Fruit fly (Drosophila melanogaster) whole organism, embryonic: ENCODE data around the gene ast.

ENCODE experiments used
- Atf-2 ChIP-seq: fragments of 200-800 bp; sonication (Bioruptor generic); optimal IDR thresholded peaks from 2 replicates; lab custom pipeline; 2016; ENCODE audit warnings: missing biosample characterization, missing genetic modification characterization
- B-H1 ChIP-seq: fragments of 200-800 bp; sonication (Bioruptor generic); IDR thresholded peaks from 3 replicates; pipeline ENCODE4 v1.3.6; 2022; ENCODE audit warnings: missing biosample characterization, missing genetic modification characterization
- B-H2 ChIP-seq: fragments of 200-800 bp; sonication (Bioruptor generic); optimal IDR thresholded peaks from 2 replicates; lab custom pipeline; 2018; ENCODE audit warnings: missing biosample characterization, mild to moderate bottlenecking, missing genetic modification characterization
- CG10274 ChIP-seq: fragments of 200-800 bp; sonication (Bioruptor generic); optimal IDR thresholded peaks from 3 replicates; lab custom pipeline; 2017; ENCODE audit warnings: missing biosample characterization, mild to moderate bottlenecking, missing genetic modification characterization
- CG10431 ChIP-seq: fragments of 200-800 bp; sonication (Bioruptor generic); optimal IDR thresholded peaks from 3 replicates; lab custom pipeline; 2018; ENCODE audit warnings: missing biosample characterization, mild to moderate bottlenecking, missing genetic modification characterization
- CG14050 ChIP-seq: fragments of 200-800 bp; sonication (Bioruptor generic); IDR thresholded peaks from 3 replicates; pipeline ENCODE4 v1.3.6; 2022; ENCODE audit warnings: missing biosample characterization, missing genetic modification characterization
- CG1647 ChIP-seq: fragments of 200-800 bp; sonication (Bioruptor generic); optimal IDR thresholded peaks from 3 replicates; lab custom pipeline; 2016; ENCODE audit warnings: missing biosample characterization, missing genetic modification characterization
- CG17385 ChIP-seq: fragments of 200-800 bp; sonication (Bioruptor generic); optimal IDR thresholded peaks from 3 replicates; lab custom pipeline; 2018; ENCODE audit warnings: missing biosample characterization, mild to moderate bottlenecking, missing genetic modification characterization
- CG3281 ChIP-seq: fragments of 200-800 bp; sonication (Bioruptor generic); optimal IDR thresholded peaks from 3 replicates; lab custom pipeline; 2017; ENCODE audit warnings: missing biosample characterization, mild to moderate bottlenecking, missing genetic modification characterization
- CG4617 ChIP-seq: fragments of 200-800 bp; sonication (Bioruptor generic); optimal IDR thresholded peaks from 3 replicates; lab custom pipeline; 2016; ENCODE audit warnings: missing biosample characterization, missing genetic modification characterization, borderline replicate concordance
- CG4820 ChIP-seq: fragments of 200-800 bp; sonication (Bioruptor generic); optimal IDR thresholded peaks from 3 replicates; lab custom pipeline; 2016; ENCODE audit warnings: missing biosample characterization, missing genetic modification characterization
- CG5953 ChIP-seq: fragments of 200-800 bp; sonication (Bioruptor generic); IDR thresholded peaks from 2 replicates; pipeline ENCODE4 v1.3.6; 2022; ENCODE audit warnings: missing biosample characterization, missing genetic modification characterization
- CG7372 ChIP-seq: fragments of 200-800 bp; sonication (Bioruptor generic); IDR thresholded peaks from 2 replicates; pipeline ENCODE4 v1.3.6; 2022; ENCODE audit warnings: missing biosample characterization, missing genetic modification characterization
- CG7556 ChIP-seq: fragments of 200-800 bp; sonication (Bioruptor generic); optimal IDR thresholded peaks from 2 replicates; lab custom pipeline; 2017; ENCODE audit warnings: missing biosample characterization, mild to moderate bottlenecking, missing genetic modification characterization
- CG8290 ChIP-seq, 3 experiments: fragments of 200-800 bp; sonication (Bioruptor generic); optimal IDR thresholded peaks; 2 replicates each; lab custom pipeline; 2016 to 2019; ENCODE audit warnings: missing biosample characterization in 3 of 3, missing genetic modification characterization in 3 of 3, mild to moderate bottlenecking in 2 of 3, moderate library complexity in 1 of 3
- CG9797 ChIP-seq: fragments of 200-800 bp; sonication (Bioruptor generic); optimal IDR thresholded peaks from 3 replicates; lab custom pipeline; 2018; ENCODE audit warnings: missing biosample characterization, mild to moderate bottlenecking, missing genetic modification characterization
- CHES-1-like ChIP-seq: fragments of 200-800 bp; sonication (Bioruptor generic); optimal IDR thresholded peaks from 2 replicates; lab custom pipeline; 2016; ENCODE audit warnings: missing biosample characterization, missing genetic modification characterization
- Dll ChIP-seq: fragments of 200-800 bp; sonication (Bioruptor generic); IDR thresholded peaks from 4 replicates; pipeline ENCODE4 v1.3.6; 2022; ENCODE audit warnings: missing biosample characterization, missing genetic modification characterization; ENCODE audit not compliant: partially characterized antibody
- E2f2 ChIP-seq: fragments of 200-800 bp; sonication (Bioruptor generic); IDR thresholded peaks from 2 replicates; pipeline ENCODE4 v1.3.6; 2022; ENCODE audit warnings: missing biosample characterization, missing genetic modification characterization
- ERR ChIP-seq: fragments of 200-800 bp; sonication (Bioruptor generic); optimal IDR thresholded peaks from 2 replicates; lab custom pipeline; 2016; ENCODE audit warnings: missing biosample characterization, missing genetic modification characterization
- Fer2 ChIP-seq: fragments of 200-800 bp; sonication (Bioruptor generic); optimal IDR thresholded peaks from 2 replicates; lab custom pipeline; 2018; ENCODE audit warnings: missing biosample characterization, mild to moderate bottlenecking, missing genetic modification characterization, moderate library complexity
- HLHmδ ChIP-seq: fragments of 200-800 bp; sonication (Bioruptor generic); optimal IDR thresholded peaks from 2 replicates; lab custom pipeline; 2018; ENCODE audit warnings: missing biosample characterization, mild to moderate bottlenecking, missing genetic modification characterization, moderate library complexity
- HmgZ ChIP-seq: fragments of 200-800 bp; sonication (Bioruptor generic); optimal IDR thresholded peaks from 2 replicates; lab custom pipeline; 2018; ENCODE audit warnings: missing biosample characterization, mild to moderate bottlenecking, missing genetic modification characterization
- Hr78 ChIP-seq, 2 experiments: fragments of 200-800 bp in 1 of 2; fragments of >200 bp in 1 of 2; sonication (Bioruptor generic) in 1 of 2; optimal IDR thresholded peaks; 2 replicates each; lab custom pipeline; 2017 to 2019; ENCODE audit warnings: missing biosample characterization in 2 of 2, missing genetic modification characterization in 2 of 2, mild to moderate bottlenecking in 1 of 2, moderate library complexity in 1 of 2
- Lhr ChIP-seq: fragments of 200-800 bp; sonication (Bioruptor generic); optimal IDR thresholded peaks from 3 replicates; lab custom pipeline; 2017; ENCODE audit warnings: mild to moderate bottlenecking, missing biosample characterization, missing genetic modification reagents, missing genetic modification characterization
- MESR4 ChIP-seq: fragments of 200-800 bp; sonication (Bioruptor generic); optimal IDR thresholded peaks from 2 replicates; lab custom pipeline; 2018; ENCODE audit warnings: missing biosample characterization, mild to moderate bottlenecking, missing genetic modification characterization, moderate library complexity
- Myb ChIP-seq: fragments of 200-800 bp; sonication (Bioruptor generic); optimal IDR thresholded peaks from 2 replicates; lab custom pipeline; 2016; ENCODE audit warnings: missing biosample characterization, missing genetic modification characterization
- Pdp1 ChIP-seq, 2 experiments: fragments of 200-800 bp; sonication (Bioruptor generic); optimal IDR thresholded peaks; 3 replicates each; lab custom pipeline; 2016; ENCODE audit warnings: missing biosample characterization in 2 of 2, missing genetic modification characterization in 2 of 2, mild to moderate bottlenecking in 1 of 2, moderate library complexity in 1 of 2
- Ptx1 ChIP-seq: fragments of 200-800 bp; sonication (Bioruptor generic); IDR thresholded peaks from 2 replicates; pipeline ENCODE4 v1.3.6; 2022; ENCODE audit warnings: missing biosample characterization, missing genetic modification characterization
- YL-1 ChIP-seq: fragments of 200-800 bp; sonication (Bioruptor generic); optimal IDR thresholded peaks from 3 replicates; lab custom pipeline; 2017; ENCODE audit warnings: missing biosample characterization, mild to moderate bottlenecking, missing genetic modification characterization
- abd-A ChIP-seq: fragments of 200-800 bp; sonication (Bioruptor generic); optimal IDR thresholded peaks from 3 replicates; lab custom pipeline; 2019; ENCODE audit warnings: missing biosample characterization, mild to moderate bottlenecking, missing genetic modification characterization, moderate library complexity
- ara ChIP-seq: fragments of 200-800 bp; sonication (Bioruptor generic); IDR thresholded peaks from 2 replicates; pipeline ENCODE4 v1.3.6; 2022; ENCODE audit warnings: missing biosample characterization, missing genetic modification characterization
- bsh ChIP-seq, 2 experiments: fragments of 200-800 bp; sonication (Bioruptor generic); optimal IDR thresholded peaks; 2 replicates each; lab custom pipeline; 2017 to 2018; ENCODE audit warnings: mild to moderate bottlenecking in 2 of 2, missing biosample characterization in 2 of 2, missing genetic modification characterization in 2 of 2, moderate library complexity in 1 of 2
- ewg ChIP-seq: fragments of 200-800 bp; sonication (Bioruptor generic); optimal IDR thresholded peaks from 3 replicates; lab custom pipeline; 2017; ENCODE audit warnings: mild to moderate bottlenecking, missing biosample characterization, missing genetic modification reagents, missing genetic modification characterization
- ftz-f1 ChIP-seq: fragments of 200-800 bp; sonication (Bioruptor generic); optimal IDR thresholded peaks from 2 replicates; lab custom pipeline; 2016; ENCODE audit warnings: missing biosample characterization, missing genetic modification characterization
- fu2 ChIP-seq: fragments of 200-800 bp; sonication (Bioruptor generic); optimal IDR thresholded peaks from 2 replicates; lab custom pipeline; 2016; ENCODE audit warnings: missing biosample characterization, missing genetic modification characterization
- gfzf ChIP-seq: fragments of 200-800 bp; sonication (Bioruptor generic); optimal IDR thresholded peaks from 2 replicates; lab custom pipeline; 2016; ENCODE audit warnings: missing biosample characterization, mild to moderate bottlenecking, missing genetic modification characterization, moderate library complexity
- jigr1 ChIP-seq: fragments of 200-800 bp; sonication (Bioruptor generic); IDR thresholded peaks from 3 replicates; pipeline ENCODE4 v1.3.6; 2022; ENCODE audit warnings: missing biosample characterization, missing genetic modification characterization
- lab ChIP-seq: fragments of 200-800 bp; sonication (Bioruptor generic); optimal IDR thresholded peaks from 3 replicates; lab custom pipeline; 2017; ENCODE audit warnings: missing biosample characterization, missing genetic modification characterization, mild to moderate bottlenecking, moderate library complexity, missing genetic modification reagents
- luna ChIP-seq: fragments of 200-800 bp; sonication (Bioruptor generic); optimal IDR thresholded peaks from 2 replicates; lab custom pipeline; 2016; ENCODE audit warnings: missing biosample characterization, missing genetic modification characterization
- nmo ChIP-seq: fragments of 200-800 bp; sonication (Bioruptor generic); optimal IDR thresholded peaks from 2 replicates; lab custom pipeline; 2018; ENCODE audit warnings: missing biosample characterization, mild to moderate bottlenecking, missing genetic modification characterization, moderate library complexity
- nom ChIP-seq: fragments of 200-800 bp; sonication (Bioruptor generic); optimal IDR thresholded peaks from 2 replicates; lab custom pipeline; 2017; ENCODE audit warnings: missing biosample characterization, missing genetic modification characterization, mild to moderate bottlenecking, moderate library complexity, missing genetic modification reagents
- psq ChIP-seq: fragments of 200-800 bp; sonication (Bioruptor generic); optimal IDR thresholded peaks from 2 replicates; lab custom pipeline; 2017; ENCODE audit warnings: missing biosample characterization, missing genetic modification characterization
- pum ChIP-seq: fragments of 200-800 bp; sonication (Bioruptor generic); optimal IDR thresholded peaks from 2 replicates; lab custom pipeline; 2016; ENCODE audit warnings: missing biosample characterization, missing genetic modification characterization
- pzg ChIP-seq: fragments of 200-800 bp; sonication (Bioruptor generic); optimal IDR thresholded peaks from 3 replicates; lab custom pipeline; 2018; ENCODE audit warnings: missing biosample characterization, mild to moderate bottlenecking, missing genetic modification characterization, moderate library complexity
- stwl ChIP-seq: fragments of 200-800 bp; sonication (Bioruptor generic); optimal IDR thresholded peaks from 3 replicates; lab custom pipeline; 2018; ENCODE audit warnings: missing biosample characterization, mild to moderate bottlenecking, missing genetic modification characterization, moderate library complexity
- sug ChIP-seq: fragments of 200-800 bp; optimal IDR thresholded peaks from 2 replicates; lab custom pipeline; 2019; ENCODE audit warnings: missing biosample characterization, mild to moderate bottlenecking, missing genetic modification characterization, moderate library complexity
- toy ChIP-seq: fragments of 200-800 bp; sonication (Bioruptor generic); IDR thresholded peaks from 2 replicates; pipeline ENCODE4 v1.3.6; 2022; ENCODE audit warnings: missing biosample characterization, missing genetic modification characterization
- wdn ChIP-seq: fragments of 200-800 bp; sonication (Bioruptor generic); IDR thresholded peaks from 2 replicates; pipeline ENCODE4 v1.3.6; 2022; ENCODE audit warnings: missing biosample characterization, missing genetic modification characterization

Gene ast

DNA sequence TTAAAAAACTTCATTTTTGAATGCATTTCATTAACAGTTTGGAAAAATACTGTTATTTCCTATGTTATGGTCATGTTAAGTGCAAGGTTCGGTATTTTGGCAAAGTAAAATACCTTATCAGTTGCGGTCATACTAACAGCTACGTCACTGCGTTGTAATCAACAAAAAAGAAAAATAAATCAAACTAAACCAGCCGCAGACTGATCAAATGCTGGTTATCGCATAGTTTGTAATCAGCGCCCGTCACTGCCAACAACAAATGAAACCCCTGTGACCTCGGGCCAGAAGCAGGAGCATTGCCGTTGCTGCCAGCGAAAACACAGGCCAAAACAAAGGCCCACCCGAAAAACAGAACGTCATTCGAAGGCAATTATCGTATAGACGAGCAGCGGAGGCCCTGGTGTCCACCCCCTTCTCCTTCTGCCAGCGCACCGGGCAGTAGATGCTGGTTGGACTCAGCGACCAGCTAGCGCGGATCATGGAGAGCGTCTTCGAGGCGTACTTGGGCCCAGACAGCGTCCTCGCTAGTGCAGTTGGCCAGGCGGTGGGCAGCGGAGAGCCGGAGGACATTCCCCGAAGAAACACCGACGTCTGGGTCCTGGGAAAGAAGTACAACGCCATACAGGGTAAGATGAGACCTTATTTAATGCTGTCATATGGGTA lies 3.2 kb downstream of the ast start, which contains the start of gene Atg4a (continued):
- TF ChIP-seq CG10431 (GFP tag; lab: Kevin White, UChicago) (no peak), MESR4 (GFP tag; lab: Kevin White, UChicago) (peak; percentile 80), pum (GFP tag; lab: Kevin White, UChicago) (no peak), abd-A (tag; lab: Kevin White, UChicago) (no peak), sug (tag; lab: Kevin White, UChicago) (no peak), CG3281 (GFP tag; lab: Kevin White, UChicago) (no peak), CG8290 (GFP tag; optimal IDR thresholded peaks at IDR 0.05; lab: Kevin White, UChicago) (no peak), CG8290 (tag; optimal IDR thresholded peaks at IDR 0.05; lab: Kevin White, UChicago) (no peak), pzg (peak; percentile 35), stwl (tag; lab: Kevin White, UChicago) (peak; percentile 41), nmo (no peak), wdn (GFP tag; lab: Robert Waterston, UW) (no peak), Pdp1 (GFP tag; optimal IDR thresholded peaks at IDR 0.05; lab: Kevin White, UChicago) (peak in 1 of 2 experiments; percentile 74), CG9797 (GFP tag; lab: Kevin White, UChicago) (peak; percentile 67), toy (GFP tag; lab: Robert Waterston, UW) (no peak), Hr78 (GFP tag; optimal IDR thresholded peaks at IDR 0.05; lab: Kevin White, UChicago) (peak in 1 of 2 experiments; percentile 23), luna (GFP tag; lab: Kevin White, UChicago) (no peak), CG5953 (GFP tag; lab: Robert Waterston, UW) (no peak), E2f2 (GFP tag; lab: Robert Waterston, UW) (no peak), ewg (no peak), HLHmδ (GFP tag; lab: Kevin White, UChicago) (no peak), gfzf (GFP tag; lab: Kevin White, UChicago) (peak; percentile 66), B-H1 (GFP tag; lab: Robert Waterston, UW) (no peak), ftz-f1 (GFP tag; lab: Kevin White, UChicago) (peak; percentile 13), CG14050 (no peak), HmgZ (tag; lab: Kevin White, UChicago) (peak; percentile 1), nom (GFP tag; lab: Kevin White, UChicago) (peak; percentile 62), ara (GFP tag; lab: Robert Waterston, UW) (no peak), B-H2 (GFP tag; lab: Kevin White, UChicago) (no peak), lab (GFP tag; lab: Kevin White, UChicago) (no peak), CG7556 (no peak), jigr1 (GFP tag; lab: Robert Waterston, UW) (no peak), CG4617 (peak; percentile 42), Lhr (GFP tag; lab: Kevin White, UChicago) (no peak), CG4820 (GFP tag; lab: Kevin White, UChicago) (no peak), CHES-1-like (GFP tag; lab: Kevin White, UChicago) (no peak), ERR (no peak), CG1647 (GFP tag; lab: Kevin White, UChicago) (no peak), bsh (GFP tag; optimal IDR thresholded peaks at IDR 0.05; lab: Kevin White, UChicago) (peak in 1 of 2 experiments; percentile 21), CG17385 (no peak), fu2 (GFP tag; lab: Kevin White, UChicago) (no peak), CG10274 (no peak), CG7372 (no peak), Atf-2 (GFP tag; lab: Kevin White, UChicago) (no peak), Myb (GFP tag; lab: Kevin White, UChicago) (no peak), Ptx1 (GFP tag; lab: Robert Waterston, UW) (no peak), YL-1 (GFP tag; lab: Kevin White, UChicago) (peak; percentile 64), Dll (GFP tag; lab: Robert Waterston, UW) (0 out of 4 replicates have a peak, but pooled peaks have one; percentile 30), psq (GFP tag; lab: Kevin White, UChicago) (no peak), Fer2 (no peak)
- TF ChIP-seq, all 482 proteins: peak for 22
